Worm (Caenorhabditis elegans) whole organism, L3 larva: ENCODE measurements around the gene dli-1.

Source experiments
- R02D3.7 ChIP-seq: fragments of 150-350 bp; optimal IDR thresholded peaks from 2 replicates; lab custom pipeline; 2014; ENCODE audit warnings: missing biosample characterization, missing genetic modification characterization
- ZK546.5 ChIP-seq: sonication (generic microtip); optimal IDR thresholded peaks from 2 replicates; lab custom pipeline; 2017; ENCODE audit warnings: missing biosample characterization, missing genetic modification characterization
- aly-2 ChIP-seq: fragments of 150-350 bp; optimal IDR thresholded peaks from 2 replicates; lab custom pipeline; 2014; ENCODE audit warnings: missing biosample characterization, missing genetic modification characterization
- ama-1 ChIP-seq: fragments of 150-350 bp; optimal IDR thresholded peaks from 2 replicates; lab custom pipeline; 2018
- ceh-28 ChIP-seq: fragments of 150-350 bp; optimal IDR thresholded peaks from 2 replicates; lab custom pipeline; 2014; ENCODE audit warnings: missing biosample characterization, missing genetic modification reagents, missing genetic modification characterization
- ceh-82 ChIP-seq: fragments of 150-350 bp; optimal IDR thresholded peaks from 2 replicates; lab custom pipeline; 2014; ENCODE audit warnings: missing biosample characterization, missing genetic modification characterization
- daf-12 ChIP-seq: fragments of 150-350 bp; optimal IDR thresholded peaks from 2 replicates; lab custom pipeline; 2014; ENCODE audit warnings: missing biosample characterization, missing genetic modification reagents, missing genetic modification characterization
- egl-27 ChIP-seq: sonication (generic microtip); optimal IDR thresholded peaks from 4 replicates; lab custom pipeline; 2017; ENCODE audit warnings: missing biosample characterization, missing genetic modification reagents, missing genetic modification characterization
- elt-1 ChIP-seq: fragments of 150-350 bp; optimal IDR thresholded peaks from 2 replicates; lab custom pipeline; 2014; ENCODE audit warnings: missing biosample characterization, missing genetic modification characterization
- elt-2 ChIP-seq: sonication (generic microtip); optimal IDR thresholded peaks from 2 replicates; lab custom pipeline; 2016; ENCODE audit warnings: missing genetic modification reagents, mild to moderate bottlenecking, missing genetic modification characterization, missing compliant biosample characterization
- elt-3 ChIP-seq, 3 experiments: fragments of 150-350 bp in 1 of 3; sonication (generic microtip) in 2 of 3; optimal IDR thresholded peaks; 2 replicates in 2 of 3; 4 replicates in 1 of 3; lab custom pipeline; 2014 to 2017; ENCODE audit warnings: missing biosample characterization in 3 of 3, missing genetic modification characterization in 3 of 3
- eor-1 ChIP-seq, 2 experiments: fragments of 150-350 bp; optimal IDR thresholded peaks; 2 replicates each; lab custom pipeline; 2014 to 2018; ENCODE audit warnings: missing biosample characterization in 2 of 2, missing genetic modification characterization in 2 of 2
- fkh-10 ChIP-seq: sonication (generic microtip); optimal IDR thresholded peaks from 2 replicates; lab custom pipeline; 2017; ENCODE audit warnings: missing biosample characterization, missing genetic modification reagents, missing genetic modification characterization
- fos-1 ChIP-seq: fragments of 150-350 bp; optimal IDR thresholded peaks from 2 replicates; lab custom pipeline; 2014; ENCODE audit warnings: missing biosample characterization, missing genetic modification characterization
- hmg-11 ChIP-seq: sonication (generic microtip); optimal IDR thresholded peaks from 2 replicates; lab custom pipeline; 2016; ENCODE audit warnings: missing genetic modification characterization, missing compliant biosample characterization
- lin-15B ChIP-seq: fragments of 150-350 bp; optimal IDR thresholded peaks from 2 replicates; lab custom pipeline; 2014; ENCODE audit warnings: missing biosample characterization, missing genetic modification characterization
- lsy-12 ChIP-seq: sonication (generic microtip); optimal IDR thresholded peaks from 2 replicates; lab custom pipeline; 2016; ENCODE audit warnings: mild to moderate bottlenecking, missing genetic modification characterization, missing compliant biosample characterization
- mdl-1 ChIP-seq: fragments of 150-350 bp; optimal IDR thresholded peaks from 2 replicates; lab custom pipeline; 2014; ENCODE audit warnings: missing biosample characterization, missing genetic modification characterization
- mml-1 ChIP-seq: fragments of 150-350 bp; sonication (generic microtip); optimal IDR thresholded peaks from 3 replicates; lab custom pipeline; 2014; ENCODE audit warnings: missing biosample characterization, missing genetic modification characterization
- nhr-11 ChIP-seq: fragments of 150-350 bp; optimal IDR thresholded peaks from 2 replicates; lab custom pipeline; 2014; ENCODE audit warnings: missing biosample characterization, missing genetic modification characterization
- nhr-12 ChIP-seq: fragments of 150-350 bp; optimal IDR thresholded peaks from 2 replicates; lab custom pipeline; 2014; ENCODE audit warnings: missing biosample characterization, missing genetic modification characterization
- nhr-23 ChIP-seq: fragments of 150-350 bp; optimal IDR thresholded peaks from 2 replicates; lab custom pipeline; 2014; ENCODE audit warnings: missing biosample characterization, missing genetic modification reagents, missing genetic modification characterization
- nhr-237 ChIP-seq: fragments of 150-350 bp; optimal IDR thresholded peaks from 2 replicates; lab custom pipeline; 2014; ENCODE audit warnings: missing biosample characterization, missing genetic modification characterization
- nhr-25 ChIP-seq: sonication (generic microtip); optimal IDR thresholded peaks from 2 replicates; lab custom pipeline; 2017; ENCODE audit warnings: missing biosample characterization, missing genetic modification characterization
- nhr-28 ChIP-seq: fragments of 150-350 bp; optimal IDR thresholded peaks from 2 replicates; lab custom pipeline; 2014; ENCODE audit warnings: missing biosample characterization, missing genetic modification characterization
- nhr-43 ChIP-seq: sonication (generic microtip); optimal IDR thresholded peaks from 2 replicates; lab custom pipeline; 2016; ENCODE audit warnings: mild to moderate bottlenecking, missing genetic modification characterization, missing compliant biosample characterization; ENCODE audit not compliant: poor library complexity, severe bottlenecking
- nhr-67 ChIP-seq: fragments of 150-350 bp; optimal IDR thresholded peaks from 2 replicates; lab custom pipeline; 2014; ENCODE audit warnings: missing biosample characterization, missing genetic modification characterization
- nhr-76 ChIP-seq: fragments of 150-350 bp; sonication (generic microtip); optimal IDR thresholded peaks from 5 replicates; lab custom pipeline; 2014; ENCODE audit warnings: missing biosample characterization, missing genetic modification characterization
- nhr-77 ChIP-seq: fragments of 150-350 bp; optimal IDR thresholded peaks from 2 replicates; lab custom pipeline; 2014; ENCODE audit warnings: missing biosample characterization, missing genetic modification characterization
- pha-4 ChIP-seq: fragments of 150-350 bp; optimal IDR thresholded peaks from 2 replicates; lab custom pipeline; 2014; ENCODE audit warnings: missing biosample characterization, missing genetic modification reagents, missing genetic modification characterization
- pqm-1 ChIP-seq: fragments of 150-350 bp; optimal IDR thresholded peaks from 2 replicates; lab custom pipeline; 2017; ENCODE audit warnings: missing biosample characterization, missing genetic modification characterization, inconsistent platforms
- sea-2 ChIP-seq: fragments of 150-350 bp; sonication (generic microtip); optimal IDR thresholded peaks from 4 replicates; lab custom pipeline; 2014; ENCODE audit warnings: missing biosample characterization, missing genetic modification reagents, missing genetic modification characterization
- skn-1 ChIP-seq: fragments of 150-350 bp; optimal IDR thresholded peaks from 2 replicates; lab custom pipeline; 2014; ENCODE audit warnings: missing biosample characterization, missing genetic modification characterization
- tbx-2 ChIP-seq: sonication (generic microtip); optimal IDR thresholded peaks from 2 replicates; lab custom pipeline; 2016; ENCODE audit warnings: mild to moderate bottlenecking, missing genetic modification characterization, missing compliant biosample characterization
- unc-62 ChIP-seq: fragments of 150-350 bp; sonication (generic microtip); optimal IDR thresholded peaks from 4 replicates; lab custom pipeline; 2014; ENCODE audit warnings: missing biosample characterization, missing genetic modification reagents, missing genetic modification characterization
- zag-1 ChIP-seq: fragments of 150-350 bp; optimal IDR thresholded peaks from 2 replicates; lab custom pipeline; 2014; ENCODE audit warnings: missing biosample characterization, missing genetic modification characterization
- ztf-11 ChIP-seq: fragments of 150-350 bp; optimal IDR thresholded peaks from 2 replicates; lab custom pipeline; 2014; ENCODE audit warnings: missing biosample characterization, missing genetic modification characterization
- ztf-4 ChIP-seq: fragments of 150-350 bp; optimal IDR thresholded peaks from 2 replicates; lab custom pipeline; 2014; ENCODE audit warnings: missing biosample characterization, missing genetic modification characterization

The dli-1 gene

ce11 chrIV:13070142-13070541 lies 28.4 kb downstream of the dli-1 start, which contains the start of gene scl-7:
scl-7 (plus strand) TSS chrIV:13070442.
- no peak for TF ChIP-seq mml-1
- TF ChIP-seq nhr-28 (tag; lab: Kevin White, UChicago) = no peak
- no peak for TF ChIP-seq hmg-11 (tag; lab: Kevin White, UChicago)

ce11 chrIV:13068451-13068850 lies 30.1 kb downstream of the dli-1 start, which contains the start of gene scl-6:
scl-6 (plus strand) TSS chrIV:13068751.
- no peak for TF ChIP-seq R02D3.7 (tag; lab: Kevin White, UChicago)
- TF ChIP-seq lin-15B (tag; lab: Kevin White, UChicago) = no peak
- no peak for TF ChIP-seq nhr-25 (tag; lab: Kevin White, UChicago)
- TF ChIP-seq zag-1 (tag; lab: Kevin White, UChicago) = no peak
- TF ChIP-seq fos-1 (tag; lab: Kevin White, UChicago) = no peak
- no peak for TF ChIP-seq nhr-11 (tag; lab: Kevin White, UChicago)
- no peak for TF ChIP-seq lsy-12 (tag; lab: Kevin White, UChicago)
- TF ChIP-seq nhr-67 (tag; lab: Kevin White, UChicago) = no peak
- no peak for TF ChIP-seq ceh-82 (tag; lab: Kevin White, UChicago)
- TF ChIP-seq nhr-76 (tag; lab: Kevin White, UChicago) = no peak
- TF ChIP-seq nhr-237 (tag; lab: Kevin White, UChicago) = no peak
- no peak for TF ChIP-seq nhr-77 (tag; lab: Kevin White, UChicago)
- TF ChIP-seq, all 47 proteins: peak for 0

ce11 chrIV:13067200-13067599 lies 31.4 kb downstream of the dli-1 start, which contains the start of gene col-131:
col-131 (minus strand) TSS chrIV:13067300.
- TF ChIP-seq lsy-12 (tag; lab: Kevin White, UChicago) (no peak), ama-1 (lab: Kevin White, UChicago) (no peak), nhr-12 (tag; lab: Kevin White, UChicago) (no peak), nhr-23 (no peak), sea-2 (GFP tag; lab: Kevin White, UChicago) (no peak), ceh-28 (tag; lab: Kevin White, UChicago) (no peak), nhr-11 (tag; lab: Kevin White, UChicago) (no peak), tbx-2 (no peak), ztf-11 (no peak), mdl-1 (tag; lab: Kevin White, UChicago) (no peak), skn-1 (tag; lab: Kevin White, UChicago) (no peak)
- TF ChIP-seq, all 47 proteins: peak for 0

ce11 chrIV:13066044-13066443 lies 32.5 kb downstream of the dli-1 start:
- TF ChIP-seq egl-27 (tag; lab: Kevin White, UChicago) = no peak
- TF ChIP-seq nhr-77 (tag; lab: Kevin White, UChicago) = no peak
- no peak for TF ChIP-seq ztf-11
- TF ChIP-seq eor-1 (tag; optimal IDR thresholded peaks at IDR 0.05; lab: Kevin White, UChicago) = no peak
- TF ChIP-seq elt-3 (tag; optimal IDR thresholded peaks at IDR 0.05; lab: Kevin White, UChicago) = no peak
- TF ChIP-seq nhr-67 (tag; lab: Kevin White, UChicago) = no peak
- TF ChIP-seq nhr-43 = no peak
- TF ChIP-seq elt-1 (tag; lab: Kevin White, UChicago) = no peak
- no peak for TF ChIP-seq pqm-1 (tag; lab: Kevin White, UChicago)
- no peak for TF ChIP-seq pha-4 (tag; lab: Kevin White, UChicago)
- TF ChIP-seq fos-1 (tag; lab: Kevin White, UChicago) = no peak
- no peak for TF ChIP-seq nhr-25 (tag; lab: Kevin White, UChicago)
- TF ChIP-seq lsy-12 (tag; lab: Kevin White, UChicago) = no peak

ce11 chrIV:13063714-13064113 lies 34.9 kb downstream of the dli-1 start, which contains the start of gene scl-5:
scl-5 (plus strand) TSS chrIV:13064014.
- TF ChIP-seq nhr-23 = no peak
- no peak for TF ChIP-seq elt-2

- no peak for TF ChIP-seq ceh-82 (tag; lab: Kevin White, UChicago)
- TF ChIP-seq elt-3 (tag; optimal IDR thresholded peaks at IDR 0.05; lab: Kevin White, UChicago) = no peak
- TF ChIP-seq nhr-43 = no peak
- TF ChIP-seq unc-62 (GFP tag; lab: Kevin White, UChicago) = no peak
- no peak for TF ChIP-seq fos-1 (tag; lab: Kevin White, UChicago)
- no peak for TF ChIP-seq lsy-12 (tag; lab: Kevin White, UChicago)
- TF ChIP-seq ztf-4 (tag; lab: Kevin White, UChicago) = no peak
- TF ChIP-seq daf-12 (tag; lab: Kevin White, UChicago) = no peak
- TF ChIP-seq ZK546.5 (tag; lab: Kevin White, UChicago) = no peak
- no peak for TF ChIP-seq aly-2
- no peak for TF ChIP-seq R02D3.7 (tag; lab: Kevin White, UChicago)
- TF ChIP-seq nhr-237 (tag; lab: Kevin White, UChicago) = no peak
- no peak for TF ChIP-seq tbx-2
- no peak for TF ChIP-seq nhr-76 (tag; lab: Kevin White, UChicago)
- TF ChIP-seq fkh-10 (GFP tag; lab: Kevin White, UChicago) = no peak
- TF ChIP-seq zag-1 (tag; lab: Kevin White, UChicago) = no peak
These were observed 39.3 kb downstream of the dli-1 start, which contains the start of gene scl-3 for ce11 chrIV:13059284-13059683. scl-3 (plus strand) TSS chrIV:13059584.
